Worm (Caenorhabditis elegans): ENCODE results near the gene pqbp-1.1.

ce11 chrIV:264182-264709 lies 2.8 kb upstream of the pqbp-1.1 start, which contains the start of gene pat-6:
- no peak for TF ChIP-seq pha-4 (tag; optimal IDR thresholded peaks at IDR 0.05)
- no peak for TF ChIP-seq ama-1 (optimal IDR thresholded peaks at IDR 0.05)

Data from whole organism, late embryonic.